Worm (Caenorhabditis elegans): ENCODE data around the gene catp-5.

The catp-5 gene

ce11 chrX:8069293-8069692, 29.4 kb downstream of the catp-5 start, which contains the start of gene C18A11.1:
Gene C18A11.1, plus strand, starts transcription at chrX:8069328.
- TF ChIP-seq dve-1 (tag; optimal IDR thresholded peaks at IDR 0.05; ENCODE audit: insufficient read depth) (peak; percentile 75), pha-4 (GFP tag; IDR thresholded peaks at IDR 0.05) (no peak), pha-4 (tag; optimal IDR thresholded peaks at IDR 0.05) (peak; percentile 39), ceh-20 (GFP tag; IDR thresholded peaks at IDR 0.05) (no peak), hlh-11 (tag; optimal IDR thresholded peaks at IDR 0.05) (peak; percentile 80), dmd-6 (GFP tag; IDR thresholded peaks at IDR 0.05) (peak; percentile 72), nhr-77 (tag; optimal IDR thresholded peaks at IDR 0.05) (peak; percentile 74), pqm-1 (tag; optimal IDR thresholded peaks at IDR 0.05) (peak; percentile 29), daf-16 (GFP tag; optimal IDR thresholded peaks at IDR 0.05) (peak in 1 of 2 experiments; percentile 28), daf-16 (tag; optimal IDR thresholded peaks at IDR 0.05) (peak; percentile 96), T20F7.1 (GFP tag; optimal IDR thresholded peaks at IDR 0.05) (peak; percentile 38), lin-1 (GFP tag; IDR thresholded peaks at IDR 0.05) (0 out of 2 replicates have a peak, but pooled peaks have one; percentile 31), dmd-8 (GFP tag; IDR thresholded peaks at IDR 0.05) (no peak), nhr-102 (tag; optimal IDR thresholded peaks at IDR 0.05) (peak; percentile 25), nhr-48 (tag; optimal IDR thresholded peaks at IDR 0.05) (peak; percentile 54), ceh-28 (tag; optimal IDR thresholded peaks at IDR 0.05) (peak; percentile 11), mdl-1 (tag; optimal IDR thresholded peaks at IDR 0.05) (peak in 1 of 2 experiments; percentile 13), snpc-1.2 (GFP tag; IDR thresholded peaks at IDR 0.05) (no peak), hlh-30 (tag; optimal IDR thresholded peaks at IDR 0.05; ENCODE audit: insufficient read depth) (peak; percentile 54), nhr-41 (GFP tag; IDR thresholded peaks at IDR 0.05) (no peak), unc-62 (GFP tag; optimal IDR thresholded peaks at IDR 0.05 in 1 of 2) (peak in 1 of 2 experiments; percentile 22), unc-62 (tag; optimal IDR thresholded peaks at IDR 0.05) (no peak), mep-1 (tag; optimal IDR thresholded peaks at IDR 0.05) (peak; percentile 54), F44E2.7 (GFP tag; IDR thresholded peaks at IDR 0.05) (no peak), php-3 (GFP tag; IDR thresholded peaks at IDR 0.05) (0 out of 2 replicates have a peak, but pooled peaks have one; percentile 7), nhr-28 (tag; optimal IDR thresholded peaks at IDR 0.05) (peak; percentile 84)

ce11 chrX:8067268-8067667, 31.4 kb downstream of the catp-5 start, which contains the start of gene C18A11.2:
Gene C18A11.2, plus strand, starts transcription at chrX:8067568.
- no peak for TF ChIP-seq cey-2 (tag; optimal IDR thresholded peaks at IDR 0.05; ENCODE audit: borderline replicate concordance, insufficient read depth)
- TF ChIP-seq zfp-2 (tag; optimal IDR thresholded peaks at IDR 0.05): no peak
- no peak for TF ChIP-seq hlh-11 (tag; optimal IDR thresholded peaks at IDR 0.05)
- no peak for TF ChIP-seq nhr-76 (tag; optimal IDR thresholded peaks at IDR 0.05)
- no peak for TF ChIP-seq hlh-30 (tag; optimal IDR thresholded peaks at IDR 0.05; ENCODE audit: insufficient read depth)
- TF ChIP-seq daf-12 (tag; optimal IDR thresholded peaks at IDR 0.05): no peak
- TF ChIP-seq T20F7.1 (GFP tag; optimal IDR thresholded peaks at IDR 0.05): no peak
- no peak for TF ChIP-seq zip-11 (GFP tag; IDR thresholded peaks at IDR 0.05)

ce11 chrX:8060823-8061222, 37.8 kb downstream of the catp-5 start, which contains the start of gene C18A11.3:
Gene C18A11.3, plus strand, starts transcription at chrX:8061123.
- TF ChIP-seq nhr-41 (GFP tag; IDR thresholded peaks at IDR 0.05) (no peak), snpc-4 (tag; optimal IDR thresholded peaks at IDR 0.05) (no peak), rbr-2 (tag; optimal IDR thresholded peaks at IDR 0.05) (no peak), pqm-1 (tag; optimal IDR thresholded peaks at IDR 0.05) (peak; percentile 28), php-3 (GFP tag; IDR thresholded peaks at IDR 0.05) (peak; percentile 49; the same call in 1 of the 2 replicates), daf-8 (GFP tag; IDR thresholded peaks at IDR 0.05) (no peak), dve-1 (tag; optimal IDR thresholded peaks at IDR 0.05; ENCODE audit: insufficient read depth) (peak; percentile 22)

- TF ChIP-seq mxl-2 (GFP tag; conservative IDR thresholded peaks at IDR 0.05): no peak
- TF ChIP-seq unc-62 (GFP tag; optimal IDR thresholded peaks at IDR 0.05 in 1 of 2): peak in 1 of 2 experiments; percentile 69
- no peak for TF ChIP-seq unc-62 (tag; optimal IDR thresholded peaks at IDR 0.05)
Observed at ce11 chrX:8059999-8060398, 38.7 kb downstream of the catp-5 start.

All from whole organism, L4 larva.